Worm (Caenorhabditis elegans): Measurements from ENCODE around the gene Y75B8A.13.

DNA sequence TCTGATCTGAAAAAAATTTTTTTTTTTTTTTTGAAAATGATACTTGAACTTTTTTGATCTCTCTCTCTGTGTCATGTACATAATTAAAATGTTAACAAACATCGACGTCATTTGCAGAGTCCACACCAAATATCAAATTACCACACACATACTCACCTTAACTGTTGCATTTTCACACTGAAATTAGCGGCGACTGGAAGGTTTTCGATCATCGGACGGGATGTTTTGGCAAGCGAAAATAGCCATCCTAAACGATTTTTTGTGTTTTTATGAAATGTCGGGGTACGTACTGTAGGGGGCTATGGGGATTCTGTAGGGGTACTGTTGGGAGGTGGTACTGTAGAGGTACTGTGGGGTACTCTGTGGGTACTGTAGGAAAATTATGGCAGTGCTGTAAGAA, 17.4 kb downstream of the Y75B8A.13 start:
- no peak for TF ChIP-seq lim-6 (tag; optimal IDR thresholded peaks at IDR 0.05)
- no peak for TF ChIP-seq ceh-30 (tag; optimal IDR thresholded peaks at IDR 0.05)
- no peak for TF ChIP-seq pag-3 (tag; optimal IDR thresholded peaks at IDR 0.05; ENCODE audit: borderline replicate concordance)
- TF ChIP-seq ama-1 (optimal IDR thresholded peaks at IDR 0.05): no peak
- no peak for TF ChIP-seq sdc-2 (tag; optimal IDR thresholded peaks at IDR 0.05)
- TF ChIP-seq eyg-1 (tag; optimal IDR thresholded peaks at IDR 0.05): no peak
- TF ChIP-seq K09A11.1 (tag; optimal IDR thresholded peaks at IDR 0.05; ENCODE audit: insufficient read depth): no peak
- TF ChIP-seq unc-55 (GFP tag; optimal IDR thresholded peaks at IDR 0.05): no peak
- TF ChIP-seq ets-4 (tag; optimal IDR thresholded peaks at IDR 0.05): no peak
- TF ChIP-seq ceh-22 (tag; optimal IDR thresholded peaks at IDR 0.05): no peak
- no peak for TF ChIP-seq pha-2 (tag; optimal IDR thresholded peaks at IDR 0.05)
- TF ChIP-seq ceh-18 (tag; optimal IDR thresholded peaks at IDR 0.05): no peak
- no peak for TF ChIP-seq nhr-11 (tag; optimal IDR thresholded peaks at IDR 0.05)
